Fruit fly (Drosophila melanogaster): Measurements from ENCODE around the gene c-cup.
A peak's percentile ranks its signal among the peaks of the same experiment; 100 is the strongest.

Gene c-cup

dm6 chr2L:1832465-1832864 is at the start of gene c-cup:
TSS of gene c-cup (minus strand) at chr2L:1832565.
- no peak for TF ChIP-seq CG5204 (GFP tag; optimal IDR thresholded peaks at IDR 0.05)
- TF ChIP-seq ovo (GFP tag; optimal IDR thresholded peaks at IDR 0.05): no peak
- TF ChIP-seq CG1620 (GFP tag; optimal IDR thresholded peaks at IDR 0.05): no peak

- no peak for TF ChIP-seq cnc (optimal IDR thresholded peaks at IDR 0.05)
- TF ChIP-seq Crg-1 (GFP tag; optimal IDR thresholded peaks at IDR 0.05): no peak
- no peak for TF ChIP-seq CG1620 (GFP tag; optimal IDR thresholded peaks at IDR 0.05)
- TF ChIP-seq CG7045 (GFP tag; optimal IDR thresholded peaks at IDR 0.05): no peak
- no peak for TF ChIP-seq bab1 (GFP tag; optimal IDR thresholded peaks at IDR 0.05)
- TF ChIP-seq Clk (GFP tag; optimal IDR thresholded peaks at IDR 0.05): no peak
- TF ChIP-seq tj (GFP tag; optimal IDR thresholded peaks at IDR 0.05): no peak
- TF ChIP-seq pad (GFP tag; optimal IDR thresholded peaks at IDR 0.05): no peak
Observed at dm6 chr2L:1881380-1881779, 49.0 kb upstream of the c-cup start, which contains the start of gene CG31663. TSS of gene CG31663 (minus strand) at chr2L:1881480.

DNA sequence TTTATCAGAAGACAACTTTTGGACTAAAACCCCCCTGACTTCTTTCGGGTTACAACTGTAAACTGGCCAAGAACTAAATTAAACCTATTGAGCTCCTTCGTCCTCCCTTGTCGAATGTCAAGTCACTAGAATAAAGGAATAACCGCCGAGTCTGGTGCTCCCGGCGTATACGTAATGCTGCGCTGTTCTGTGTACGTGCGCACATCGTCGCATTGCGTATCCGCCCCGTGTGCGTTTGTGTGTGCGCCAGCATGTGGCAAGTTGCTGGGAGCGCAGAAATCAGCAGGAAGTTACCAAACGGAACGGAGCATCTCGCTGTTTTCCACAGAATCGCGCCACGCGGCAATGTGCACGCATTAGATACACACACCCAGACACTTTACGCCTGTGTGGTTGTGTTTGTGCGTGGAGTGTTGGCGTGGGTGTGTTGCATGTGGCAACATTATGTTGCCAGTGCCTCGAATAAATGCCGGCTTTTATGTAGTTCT is 41.3 kb upstream of the c-cup start:
- TF ChIP-seq CG7045 (GFP tag; optimal IDR thresholded peaks at IDR 0.05): no peak
- TF ChIP-seq CG7101 (tag; optimal IDR thresholded peaks at IDR 0.05): no peak
- TF ChIP-seq Mnt (GFP tag; optimal IDR thresholded peaks at IDR 0.05): no peak
- no peak for TF ChIP-seq Hr96 (GFP tag; optimal IDR thresholded peaks at IDR 0.05)
- TF ChIP-seq pad (GFP tag; optimal IDR thresholded peaks at IDR 0.05): no peak
- no peak for TF ChIP-seq Crg-1 (GFP tag; optimal IDR thresholded peaks at IDR 0.05)
- no peak for TF ChIP-seq CG11617 (GFP tag; optimal IDR thresholded peaks at IDR 0.05)
- TF ChIP-seq cic (GFP tag; optimal IDR thresholded peaks at IDR 0.05): no peak
- no peak for TF ChIP-seq CG33017 (tag; optimal IDR thresholded peaks at IDR 0.05)
- no peak for TF ChIP-seq toe (GFP tag; optimal IDR thresholded peaks at IDR 0.05)

DNA sequence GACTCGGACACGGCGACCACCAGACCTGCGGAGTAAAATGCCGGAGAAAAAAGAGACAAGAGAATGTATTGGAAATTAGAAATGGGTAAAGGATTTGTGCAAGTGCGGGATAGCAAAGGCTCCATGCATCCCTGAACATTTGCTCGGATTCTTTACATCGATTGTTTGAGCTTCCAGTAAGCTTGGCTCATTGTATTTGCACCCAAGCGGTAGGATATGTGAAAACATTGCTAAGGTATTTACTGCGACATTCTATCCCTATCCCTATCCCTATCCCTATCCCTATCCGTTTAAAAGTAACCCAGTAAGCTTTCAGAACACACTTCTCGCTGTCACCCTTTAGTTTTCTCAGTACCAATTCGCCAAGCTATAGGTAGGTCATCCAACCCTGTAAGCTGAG is 37.1 kb upstream of the c-cup start, which contains the start of gene CG7295:
Gene CG7295, plus strand, starts transcription at position 301 of the 400 bp plus-strand sequence.
- TF ChIP-seq cic (GFP tag; optimal IDR thresholded peaks at IDR 0.05): no peak
- TF ChIP-seq Crg-1 (GFP tag; optimal IDR thresholded peaks at IDR 0.05): no peak
- no peak for TF ChIP-seq tj (GFP tag; optimal IDR thresholded peaks at IDR 0.05)
- TF ChIP-seq ovo (GFP tag; optimal IDR thresholded peaks at IDR 0.05): no peak
- no peak for TF ChIP-seq kay (GFP tag; ENCODE audit: borderline replicate concordance)
- TF ChIP-seq Clk (GFP tag; optimal IDR thresholded peaks at IDR 0.05): no peak
- TF ChIP-seq Hr96 (GFP tag; optimal IDR thresholded peaks at IDR 0.05): no peak
- TF ChIP-seq CG7101 (tag; optimal IDR thresholded peaks at IDR 0.05): no peak
- TF ChIP-seq CG1620 (GFP tag; optimal IDR thresholded peaks at IDR 0.05): no peak
- no peak for TF ChIP-seq CG7045 (GFP tag; optimal IDR thresholded peaks at IDR 0.05)
- no peak for TF ChIP-seq bab1 (GFP tag; optimal IDR thresholded peaks at IDR 0.05)
- no peak for TF ChIP-seq CG33017 (tag; optimal IDR thresholded peaks at IDR 0.05)
- TF ChIP-seq cnc (optimal IDR thresholded peaks at IDR 0.05): no peak
- no peak for TF ChIP-seq toe (GFP tag; optimal IDR thresholded peaks at IDR 0.05)
- TF ChIP-seq CG12768 (GFP tag; optimal IDR thresholded peaks at IDR 0.05): no peak
- TF ChIP-seq CG11617 (GFP tag; optimal IDR thresholded peaks at IDR 0.05): no peak
- TF ChIP-seq pad (GFP tag; optimal IDR thresholded peaks at IDR 0.05): no peak

DNA sequence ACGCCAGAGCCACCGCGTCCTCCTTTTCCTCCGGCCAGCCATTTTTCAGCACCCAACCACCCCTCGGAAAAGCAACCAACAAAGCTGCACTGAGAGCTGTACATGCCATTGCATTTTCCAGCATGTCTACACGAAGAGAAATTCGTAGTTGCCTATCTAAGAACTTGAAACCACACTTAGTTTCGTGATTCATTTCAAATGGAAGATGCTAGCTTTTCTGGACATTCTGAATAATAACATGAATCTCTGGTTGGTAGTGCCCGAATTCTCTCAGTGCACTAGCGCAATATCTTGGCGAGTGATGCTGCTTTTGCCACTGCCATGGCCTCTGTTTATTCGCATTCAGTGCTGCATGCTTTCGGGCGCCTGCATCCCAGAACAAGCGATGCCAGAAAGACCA is 29.6 kb upstream of the c-cup start:
- TF ChIP-seq Hr96 (GFP tag; optimal IDR thresholded peaks at IDR 0.05) (peak; percentile 3), CG1620 (GFP tag; optimal IDR thresholded peaks at IDR 0.05) (no peak)

dm6 chr2L:1839019-1839418 is 6.7 kb upstream of the c-cup start:
- no peak for TF ChIP-seq pad (GFP tag; optimal IDR thresholded peaks at IDR 0.05)

dm6 chr2L:1837717-1838368 is 5.5 kb upstream of the c-cup start:
- TF ChIP-seq CG33017 (tag; optimal IDR thresholded peaks at IDR 0.05): no peak
- no peak for TF ChIP-seq kay (GFP tag; ENCODE audit: borderline replicate concordance)

- TF ChIP-seq tj (GFP tag; optimal IDR thresholded peaks at IDR 0.05): no peak
- no peak for TF ChIP-seq CG7101 (tag; optimal IDR thresholded peaks at IDR 0.05)
- TF ChIP-seq Clk (GFP tag; optimal IDR thresholded peaks at IDR 0.05): no peak
- no peak for TF ChIP-seq CG12768 (GFP tag; optimal IDR thresholded peaks at IDR 0.05)
- no peak for TF ChIP-seq Mnt (GFP tag; optimal IDR thresholded peaks at IDR 0.05)
- TF ChIP-seq Hr96 (GFP tag; optimal IDR thresholded peaks at IDR 0.05): no peak
- TF ChIP-seq CG14711 (tag; optimal IDR thresholded peaks at IDR 0.05): no peak
- no peak for TF ChIP-seq Crg-1 (GFP tag; optimal IDR thresholded peaks at IDR 0.05)
Observed at dm6 chr2L:1836238-1836637, 3.9 kb upstream of the c-cup start, which contains the start of gene wry. TSS of gene wry (plus strand) at chr2L:1836538.
